Fruit fly (Drosophila melanogaster) whole organism, embryonic: Measurements from ENCODE around the gene Tim17b1.

Experiments
- Atf6 ChIP-seq: fragments of 200-800 bp; sonication (Bioruptor generic); IDR thresholded peaks from 2 replicates; pipeline ENCODE4 v1.3.6; 2022; ENCODE audit warnings: missing biosample characterization, missing genetic modification characterization
- CG11093 ChIP-seq: fragments of 200-800 bp; sonication (Bioruptor generic); IDR thresholded peaks from 3 replicates; pipeline ENCODE4 v1.3.6; 2022; ENCODE audit warnings: missing biosample characterization, missing genetic modification characterization
- CG12744 ChIP-seq: fragments of 200-800 bp; sonication (Bioruptor generic); optimal IDR thresholded peaks from 2 replicates; lab custom pipeline; 2016; ENCODE audit warnings: missing biosample characterization, missing genetic modification characterization
- CG12769 ChIP-seq: fragments of 200-800 bp; sonication (Bioruptor generic); optimal IDR thresholded peaks from 2 replicates; lab custom pipeline; 2019; ENCODE audit warnings: missing biosample characterization, mild to moderate bottlenecking, missing genetic modification characterization, moderate library complexity
- CG14860 ChIP-seq: fragments of 200-800 bp; sonication (Bioruptor generic); IDR thresholded peaks from 3 replicates; pipeline ENCODE4 v1.3.6; 2022; ENCODE audit warnings: missing biosample characterization, missing genetic modification characterization; ENCODE audit not compliant: partially characterized antibody
- CG16815 ChIP-seq: fragments of 200-800 bp; sonication (Bioruptor generic); optimal IDR thresholded peaks from 3 replicates; lab custom pipeline; 2017; ENCODE audit warnings: missing biosample characterization, mild to moderate bottlenecking, missing genetic modification characterization
- CG32772 ChIP-seq: fragments of 200-800 bp; sonication (Bioruptor generic); IDR thresholded peaks from 2 replicates; pipeline ENCODE4 v1.3.6; 2022; ENCODE audit warnings: missing biosample characterization, missing genetic modification characterization
- CG3407 ChIP-seq: fragments of 200-800 bp; sonication (Bioruptor generic); optimal IDR thresholded peaks from 2 replicates; lab custom pipeline; 2018; ENCODE audit warnings: missing biosample characterization, mild to moderate bottlenecking, missing genetic modification characterization
- CG4424 ChIP-seq: fragments of 200-800 bp; sonication (Bioruptor generic); optimal IDR thresholded peaks from 3 replicates; lab custom pipeline; 2016; ENCODE audit warnings: missing biosample characterization, missing genetic modification characterization
- CG6272 ChIP-seq: fragments of 200-800 bp; sonication (Bioruptor generic); IDR thresholded peaks from 2 replicates; pipeline ENCODE4 v1.3.6; 2022; ENCODE audit warnings: missing biosample characterization, missing genetic modification characterization
- CG6689 ChIP-seq: fragments of 200-800 bp; sonication (Bioruptor generic); IDR thresholded peaks from 2 replicates; pipeline ENCODE4 v1.3.6; 2022; ENCODE audit warnings: missing biosample characterization, missing genetic modification characterization
- CG7839 ChIP-seq: fragments of 200-800 bp; sonication (Bioruptor generic); optimal IDR thresholded peaks from 3 replicates; lab custom pipeline; 2018; ENCODE audit warnings: missing biosample characterization, mild to moderate bottlenecking, missing genetic modification characterization, moderate library complexity
- CG8290 ChIP-seq, 3 experiments: fragments of 200-800 bp; sonication (Bioruptor generic); optimal IDR thresholded peaks; 2 replicates each; lab custom pipeline; 2016 to 2019; ENCODE audit warnings: missing biosample characterization in 3 of 3, missing genetic modification characterization in 3 of 3, mild to moderate bottlenecking in 2 of 3, moderate library complexity in 1 of 3
- CG9215 ChIP-seq: fragments of 200-800 bp; sonication (Bioruptor generic); IDR thresholded peaks from 2 replicates; pipeline ENCODE4 v1.3.6; 2022; ENCODE audit warnings: missing biosample characterization, missing genetic modification characterization
- Chrac-16 ChIP-seq: fragments of 200-800 bp; sonication (Bioruptor generic); optimal IDR thresholded peaks from 3 replicates; lab custom pipeline; 2016; ENCODE audit warnings: missing biosample characterization, missing genetic modification characterization
- CkIIα-i1 ChIP-seq: fragments of 200-800 bp; sonication (Bioruptor generic); IDR thresholded peaks from 2 replicates; pipeline ENCODE4 v1.3.6; 2022; ENCODE audit warnings: missing biosample characterization, missing genetic modification characterization
- Dek ChIP-seq: fragments of 200-800 bp; sonication (Bioruptor generic); optimal IDR thresholded peaks from 3 replicates; lab custom pipeline; 2019; ENCODE audit warnings: missing biosample characterization, mild to moderate bottlenecking, missing genetic modification characterization, moderate library complexity
- Dip3 ChIP-seq: fragments of 200-800 bp; sonication (Bioruptor generic); optimal IDR thresholded peaks from 3 replicates; lab custom pipeline; 2016; ENCODE audit warnings: missing biosample characterization, missing genetic modification characterization
- Dll ChIP-seq: fragments of 200-800 bp; sonication (Bioruptor generic); IDR thresholded peaks from 4 replicates; pipeline ENCODE4 v1.3.6; 2022; ENCODE audit warnings: missing biosample characterization, missing genetic modification characterization; ENCODE audit not compliant: partially characterized antibody
- HLH3B ChIP-seq: fragments of 200-800 bp; sonication (Bioruptor generic); IDR thresholded peaks from 2 replicates; pipeline ENCODE4 v1.3.6; 2022; ENCODE audit warnings: missing biosample characterization, missing genetic modification characterization
- HLH4C ChIP-seq: fragments of 200-800 bp; sonication (Bioruptor generic); IDR thresholded peaks from 3 replicates; pipeline ENCODE4 v1.3.6; 2022; ENCODE audit warnings: missing biosample characterization, missing genetic modification characterization; ENCODE audit not compliant: partially characterized antibody
- Hmr ChIP-seq: fragments of 200-800 bp; sonication (Bioruptor generic); optimal IDR thresholded peaks from 3 replicates; lab custom pipeline; 2017; ENCODE audit warnings: mild to moderate bottlenecking, missing biosample characterization, missing genetic modification reagents, missing genetic modification characterization
- Hr78 ChIP-seq, 2 experiments: fragments of 200-800 bp in 1 of 2; fragments of >200 bp in 1 of 2; sonication (Bioruptor generic) in 1 of 2; optimal IDR thresholded peaks; 2 replicates each; lab custom pipeline; 2017 to 2019; ENCODE audit warnings: missing biosample characterization in 2 of 2, missing genetic modification characterization in 2 of 2, mild to moderate bottlenecking in 1 of 2, moderate library complexity in 1 of 2
- Lim3 ChIP-seq: fragments of 200-800 bp; sonication (Bioruptor generic); IDR thresholded peaks from 2 replicates; pipeline ENCODE4 v1.3.6; 2022; ENCODE audit warnings: missing biosample characterization, missing genetic modification characterization
- Ptx1 ChIP-seq: fragments of 200-800 bp; sonication (Bioruptor generic); IDR thresholded peaks from 2 replicates; pipeline ENCODE4 v1.3.6; 2022; ENCODE audit warnings: missing biosample characterization, missing genetic modification characterization
- Ravus ChIP-seq: fragments of 200-800 bp; sonication (Bioruptor generic); IDR thresholded peaks from 2 replicates; pipeline ENCODE4 v1.3.6; 2022; ENCODE audit warnings: missing biosample characterization, missing genetic modification characterization
- Six4 ChIP-seq: fragments of 200-800 bp; sonication (Bioruptor generic); optimal IDR thresholded peaks from 2 replicates; lab custom pipeline; 2016; ENCODE audit warnings: missing biosample characterization, missing genetic modification characterization
- Spps ChIP-seq: fragments of 200-800 bp; sonication (Bioruptor generic); optimal IDR thresholded peaks from 2 replicates; lab custom pipeline; 2018; ENCODE audit warnings: missing biosample characterization, mild to moderate bottlenecking, missing genetic modification characterization
- Sry-δ ChIP-seq: fragments of 200-800 bp; sonication (Bioruptor generic); optimal IDR thresholded peaks from 2 replicates; lab custom pipeline; 2016; ENCODE audit warnings: missing biosample characterization, missing genetic modification characterization
- Tbp ChIP-seq: fragments of >200 bp; optimal IDR thresholded peaks from 2 replicates; lab custom pipeline; 2018; ENCODE audit warnings: missing biosample characterization, missing genetic modification characterization
- ap ChIP-seq: fragments of 200-800 bp; sonication (Bioruptor generic); IDR thresholded peaks from 2 replicates; pipeline ENCODE4 v1.3.6; 2022; ENCODE audit warnings: missing biosample characterization, missing genetic modification characterization
- cato ChIP-seq: fragments of 200-800 bp; sonication (Bioruptor generic); optimal IDR thresholded peaks from 2 replicates; lab custom pipeline; 2016; ENCODE audit warnings: missing biosample characterization, missing genetic modification characterization, borderline replicate concordance
- crol ChIP-seq: fragments of 200-800 bp; sonication (Bioruptor generic); IDR thresholded peaks from 2 replicates; pipeline ENCODE4 v1.3.6; 2022; ENCODE audit warnings: missing biosample characterization, missing genetic modification characterization
- dati ChIP-seq: fragments of 200-800 bp; sonication (Bioruptor generic); IDR thresholded peaks from 2 replicates; pipeline ENCODE4 v1.3.6; 2022; ENCODE audit warnings: missing biosample characterization, missing genetic modification characterization
- gcm ChIP-seq: fragments of 200-800 bp; sonication (Bioruptor generic); optimal IDR thresholded peaks from 2 replicates; lab custom pipeline; 2019; ENCODE audit warnings: missing biosample characterization, mild to moderate bottlenecking, missing genetic modification characterization, moderate library complexity
- insv ChIP-seq, 2 experiments: fragments of 200-800 bp; sonication (Bioruptor generic); optimal IDR thresholded peaks; 3 replicates each; lab custom pipeline; 2016 to 2018; ENCODE audit warnings: missing biosample characterization in 2 of 2, missing genetic modification characterization in 2 of 2
- kah ChIP-seq: fragments of 200-800 bp; sonication (Bioruptor generic); optimal IDR thresholded peaks from 2 replicates; lab custom pipeline; 2018; ENCODE audit warnings: missing biosample characterization, mild to moderate bottlenecking, missing genetic modification characterization
- lab ChIP-seq: fragments of 200-800 bp; sonication (Bioruptor generic); optimal IDR thresholded peaks from 3 replicates; lab custom pipeline; 2017; ENCODE audit warnings: missing biosample characterization, missing genetic modification characterization, mild to moderate bottlenecking, moderate library complexity, missing genetic modification reagents
- luna ChIP-seq: fragments of 200-800 bp; sonication (Bioruptor generic); optimal IDR thresholded peaks from 2 replicates; lab custom pipeline; 2016; ENCODE audit warnings: missing biosample characterization, missing genetic modification characterization
- ranshi ChIP-seq: fragments of 200-800 bp; sonication (Bioruptor generic); IDR thresholded peaks from 2 replicates; pipeline ENCODE4 v1.3.6; 2022; ENCODE audit warnings: missing biosample characterization, missing genetic modification characterization
- repo ChIP-seq: fragments of 200-800 bp; sonication (Bioruptor generic); optimal IDR thresholded peaks from 2 replicates; lab custom pipeline; 2016; ENCODE audit warnings: missing biosample characterization, missing genetic modification characterization
- ro ChIP-seq: fragments of 200-800 bp; sonication (Bioruptor generic); IDR thresholded peaks from 2 replicates; pipeline ENCODE4 v1.3.6; 2022; ENCODE audit warnings: missing biosample characterization, missing genetic modification characterization
- run ChIP-seq: fragments of 200-800 bp; sonication (Bioruptor generic); optimal IDR thresholded peaks from 3 replicates; lab custom pipeline; 2018; ENCODE audit warnings: missing biosample characterization, mild to moderate bottlenecking, missing genetic modification characterization
- schlank ChIP-seq: fragments of 200-800 bp; sonication (Bioruptor generic); optimal IDR thresholded peaks from 2 replicates; lab custom pipeline; 2018; ENCODE audit warnings: missing biosample characterization, mild to moderate bottlenecking, missing genetic modification characterization
- shn ChIP-seq: fragments of 200-800 bp; sonication (Bioruptor generic); optimal IDR thresholded peaks from 3 replicates; lab custom pipeline; 2016; ENCODE audit warnings: missing biosample characterization, missing genetic modification characterization
- so ChIP-seq: fragments of 200-800 bp; sonication (Bioruptor generic); IDR thresholded peaks from 3 replicates; pipeline ENCODE4 v1.3.6; 2022; ENCODE audit warnings: missing biosample characterization, missing genetic modification characterization
- sqz ChIP-seq: fragments of 200-800 bp; sonication (Bioruptor generic); optimal IDR thresholded peaks from 3 replicates; lab custom pipeline; 2018; ENCODE audit warnings: missing biosample characterization, mild to moderate bottlenecking, missing genetic modification characterization
- vfl ChIP-seq: fragments of 200-800 bp; sonication (Bioruptor generic); optimal IDR thresholded peaks from 2 replicates; lab custom pipeline; 2016; ENCODE audit warnings: missing biosample characterization, missing genetic modification characterization

Gene Tim17b1

dm6 chr3R:5263311-5264250, 36.4 kb upstream of the Tim17b1 start (continued):
- TF ChIP-seq lab (peak; percentile 88), crol (GFP tag; lab: Robert Waterston, UW) (peak; percentile 91), insv (GFP tag; optimal IDR thresholded peaks at IDR 0.05; lab: Kevin White, UChicago) (peak in 1 of 2 experiments; percentile 59), Spps (tag; lab: Kevin White, UChicago) (peak; percentile 58), CG11093 (GFP tag; lab: Robert Waterston, UW) (peak; percentile 73; the same call in 1 of the 3 replicates), ro (GFP tag; lab: Robert Waterston, UW) (no peak; the same call in 1 of the 2 replicates), Lim3 (GFP tag; lab: Robert Waterston, UW) (no peak), gcm (GFP tag; lab: Kevin White, UChicago) (peak; percentile 82), CG8290 (GFP tag; optimal IDR thresholded peaks at IDR 0.05; lab: Kevin White, UChicago) (peak; percentile 16), CG8290 (tag; optimal IDR thresholded peaks at IDR 0.05; lab: Kevin White, UChicago) (peak in 1 of 2 experiments; percentile 61), cato (no peak), ranshi (GFP tag; lab: Robert Waterston, UW) (no peak; the same call in 1 of the 2 replicates), HLH4C (no peak), Ravus (GFP tag; lab: Robert Waterston, UW) (peak; percentile 42), CG6689 (GFP tag; lab: Robert Waterston, UW) (peak; percentile 85), HLH3B (GFP tag; lab: Robert Waterston, UW) (peak; percentile 76), schlank (peak; percentile 23), CG9215 (GFP tag; lab: Robert Waterston, UW) (no peak; the same call in 1 of the 2 replicates), kah (peak; percentile 74), dati (peak; percentile 27; the same call in 1 of the 2 replicates), so (GFP tag; lab: Robert Waterston, UW) (peak; percentile 88; the same call in 2 of the 3 replicates), CkIIα-i1 (GFP tag; lab: Robert Waterston, UW) (no peak), CG14860 (GFP tag; lab: Robert Waterston, UW) (no peak), sqz (GFP tag; lab: Kevin White, UChicago) (peak; percentile 80), ap (GFP tag; lab: Robert Waterston, UW) (peak; percentile 66), Ptx1 (GFP tag; lab: Robert Waterston, UW) (peak; percentile 83), Sry-δ (no peak), luna (no peak), Hmr (GFP tag; lab: Kevin White, UChicago) (peak; percentile 89), Six4 (GFP tag; lab: Kevin White, UChicago) (peak; percentile 68), CG4424 (GFP tag; lab: Kevin White, UChicago) (peak; percentile 87), CG12769 (tag; lab: Kevin White, UChicago) (peak; percentile 81), Dll (GFP tag; lab: Robert Waterston, UW) (0 out of 4 replicates have a peak, but pooled peaks have one; percentile 29), CG3407 (GFP tag; lab: Kevin White, UChicago) (peak; percentile 43), shn (GFP tag; lab: Kevin White, UChicago) (no peak), CG7839 (peak; percentile 94), Hr78 (GFP tag; optimal IDR thresholded peaks at IDR 0.05; lab: Kevin White, UChicago) (peak in 1 of 2 experiments; percentile 52), CG16815 (peak; percentile 50), CG12744 (GFP tag; lab: Kevin White, UChicago) (no peak), Dek (tag; lab: Kevin White, UChicago) (peak; percentile 78), repo (GFP tag; lab: Kevin White, UChicago) (no peak), Chrac-16 (GFP tag; lab: Kevin White, UChicago) (peak; percentile 54), Tbp (GFP tag; lab: Kevin White, UChicago) (no peak), run (tag; lab: Kevin White, UChicago) (peak; percentile 72), Atf6 (GFP tag; lab: Robert Waterston, UW) (peak; percentile 20), vfl (GFP tag; lab: Kevin White, UChicago) (no peak), CG32772 (GFP tag; lab: Robert Waterston, UW) (peak; percentile 70), CG6272 (GFP tag; lab: Robert Waterston, UW) (peak; percentile 48; the same call in 1 of the 2 replicates), Dip3 (GFP tag; lab: Kevin White, UChicago) (no peak)
